Worm (Caenorhabditis elegans): ENCODE results near the gene cyp-35B3.

DNA sequence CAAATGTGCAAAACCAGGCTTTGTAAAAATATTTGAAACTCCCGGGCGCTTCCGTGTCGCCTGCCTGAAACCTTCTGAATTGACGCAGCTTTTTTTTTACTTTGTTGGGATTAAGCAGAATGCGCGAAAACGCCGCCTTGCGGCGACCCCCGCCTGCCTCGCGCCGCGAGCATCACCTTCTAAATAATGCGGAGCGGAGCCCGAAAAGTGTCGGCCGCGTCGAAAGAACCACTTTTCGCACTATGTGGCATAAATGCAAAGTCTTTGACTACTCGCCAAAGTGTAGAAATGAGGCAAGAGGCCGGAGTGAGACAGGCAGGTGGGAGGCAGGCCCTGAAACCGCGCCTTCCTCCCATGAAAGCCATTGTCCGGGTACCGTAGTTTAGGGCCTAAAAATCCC lies 32.0 kb upstream of the cyp-35B3 start:
- TF ChIP-seq T07F8.4 (tag; optimal IDR thresholded peaks at IDR 0.05) (no peak), ama-1 (optimal IDR thresholded peaks at IDR 0.05) (no peak), ama-1 (GFP tag; optimal IDR thresholded peaks at IDR 0.05) (no peak), dpl-1 (GFP tag; optimal IDR thresholded peaks at IDR 0.05) (no peak), nhr-90 (tag; optimal IDR thresholded peaks at IDR 0.05) (no peak), hrde-1 (tag; optimal IDR thresholded peaks at IDR 0.05; ENCODE audit: borderline replicate concordance) (no peak), Y67H2A.10 (GFP tag; conservative IDR thresholded peaks at IDR 0.05) (no peak), ztf-6 (GFP tag; IDR thresholded peaks at IDR 0.05) (no peak), nfya-2 (GFP tag; IDR thresholded peaks at IDR 0.05) (no peak), unc-130 (GFP tag; optimal IDR thresholded peaks at IDR 0.05) (no peak)
